Fruit fly (Drosophila melanogaster): ENCODE measurements around the gene CG34056.

dm6 chr3L:887423-888097 lies 8.2 kb upstream of the CG34056 start:
- TF ChIP-seq Ets98B (GFP tag; IDR thresholded peaks at IDR 0.05) = no peak
- TF ChIP-seq EcR (GFP tag; optimal IDR thresholded peaks at IDR 0.05) = peak; percentile 55
- TF ChIP-seq CG10348 (GFP tag; IDR thresholded peaks at IDR 0.05) = no peak
- TF ChIP-seq CG15710 (tag; optimal IDR thresholded peaks at IDR 0.05) = no peak
- TF ChIP-seq fd96Ca (GFP tag; IDR thresholded peaks at IDR 0.05) = no peak
- TF ChIP-seq CG13204 (GFP tag; optimal IDR thresholded peaks at IDR 0.05) = no peak
- no peak for TF ChIP-seq CG8159 (tag; optimal IDR thresholded peaks at IDR 0.05)
- TF ChIP-seq rn (GFP tag; IDR thresholded peaks at IDR 0.05) = no peak

Measured in whole organism, pupa.